Worm (Caenorhabditis elegans): ENCODE data around the gene R05F9.7.

- no peak for TF ChIP-seq nhr-11 (tag; optimal IDR thresholded peaks at IDR 0.05)
- TF ChIP-seq ama-1 (optimal IDR thresholded peaks at IDR 0.05) = no peak
- TF ChIP-seq pha-4 (tag; optimal IDR thresholded peaks at IDR 0.05) = no peak
- no peak for TF ChIP-seq ceh-34 (tag; optimal IDR thresholded peaks at IDR 0.05)
- TF ChIP-seq madf-2 (tag; optimal IDR thresholded peaks at IDR 0.05) = no peak
- TF ChIP-seq pqm-1 (tag; optimal IDR thresholded peaks at IDR 0.05) = no peak
- no peak for TF ChIP-seq pha-2 (tag; optimal IDR thresholded peaks at IDR 0.05)
- no peak for TF ChIP-seq zip-5 (tag; optimal IDR thresholded peaks at IDR 0.05)
- TF ChIP-seq ceh-31 (tag; optimal IDR thresholded peaks at IDR 0.05) = no peak
- TF ChIP-seq tbx-2 (tag; optimal IDR thresholded peaks at IDR 0.05) = no peak
- no peak for TF ChIP-seq elt-4 (tag; optimal IDR thresholded peaks at IDR 0.05)
- TF ChIP-seq T23F11.4 (GFP tag; optimal IDR thresholded peaks at IDR 0.05) = no peak
- no peak for TF ChIP-seq ceh-22 (tag; optimal IDR thresholded peaks at IDR 0.05)
- no peak for TF ChIP-seq dve-1 (tag; optimal IDR thresholded peaks at IDR 0.05)
These were observed 32.5 kb downstream of the R05F9.7 start for ce11 chrII:4918501-4919021.
